Worm (Caenorhabditis elegans) whole organism, midembryonic: ENCODE results near the gene T16A9.3.

Experiments
- T22C8.4 ChIP-seq: fragments of 200-800 bp; sonication (Bioruptor generic); IDR thresholded peaks from 2 replicates; pipeline ENCODE4 v1.3.6; 2022; ENCODE audit warnings: missing genetic modification characterization, missing compliant biosample characterization
- cog-1 ChIP-seq: sonication (generic microtip); optimal IDR thresholded peaks from 2 replicates; lab custom pipeline; 2016; ENCODE audit warnings: missing genetic modification characterization, missing compliant biosample characterization
- flt-1 ChIP-seq: fragments of 200-800 bp; sonication (Bioruptor generic); IDR thresholded peaks from 2 replicates; pipeline ENCODE4 v1.3.6; 2022; ENCODE audit warnings: missing genetic modification characterization, missing compliant biosample characterization
- klf-2 ChIP-seq: fragments of 200-800 bp; sonication (Bioruptor generic); conservative IDR thresholded peaks from 2 replicates; pipeline ENCODE4 v1.3.6; 2022; ENCODE audit warnings: missing genetic modification reagents, missing genetic modification characterization, missing compliant biosample characterization
- med-1 ChIP-seq: sonication (generic microtip); optimal IDR thresholded peaks from 2 replicates; lab custom pipeline; 2017; ENCODE audit warnings: missing genetic modification characterization, mild to moderate bottlenecking, missing compliant biosample characterization, antibody characterized with exemption, missing genetic modification reagents; ENCODE audit not compliant: insufficient read depth
- ref-1 ChIP-seq: fragments of 200-800 bp; sonication (Bioruptor generic); conservative IDR thresholded peaks from 2 replicates; pipeline ENCODE4 v1.3.6; 2022; ENCODE audit warnings: missing genetic modification reagents, missing genetic modification characterization, missing compliant biosample characterization
- tab-1 ChIP-seq: fragments of 200-800 bp; sonication (Bioruptor generic); IDR thresholded peaks from 2 replicates; pipeline ENCODE4 v1.3.6; 2022; ENCODE audit warnings: missing genetic modification characterization, missing compliant biosample characterization
- ztf-23 ChIP-seq: fragments of 200-800 bp; sonication (Bioruptor generic); IDR thresholded peaks from 2 replicates; pipeline ENCODE4 v1.3.6; 2022; ENCODE audit warnings: missing genetic modification reagents, missing genetic modification characterization, missing compliant biosample characterization
- ztf-29 ChIP-seq: fragments of 200-800 bp; sonication (Bioruptor generic); IDR thresholded peaks from 2 replicates; pipeline ENCODE4 v1.3.6; 2022; ENCODE audit warnings: missing genetic modification reagents, missing genetic modification characterization, missing compliant biosample characterization

- TF ChIP-seq ztf-29 = no peak
- no peak for TF ChIP-seq flt-1 (GFP tag; lab: Robert Waterston, UW)
- TF ChIP-seq cog-1 (tag; lab: Kevin White, UChicago) = no peak
- no peak for TF ChIP-seq T22C8.4 (GFP tag; lab: Robert Waterston, UW)
- TF ChIP-seq klf-2 = no peak
- TF ChIP-seq ztf-23 (GFP tag; lab: Robert Waterston, UW) = no peak
- no peak for TF ChIP-seq ref-1
- no peak for TF ChIP-seq tab-1 (GFP tag; lab: Robert Waterston, UW)
- TF ChIP-seq med-1 (GFP tag; lab: Kevin White, UChicago) = no peak
Observed at ce11 chrV:14167629-14168028, 37.7 kb upstream of the T16A9.3 start, which contains the start of gene ocam-1.
